Fruit fly (Drosophila melanogaster) whole organism, embryonic: ENCODE results near the gene rho-6.

ENCODE experiments used
- CG1024 ChIP-seq: fragments of 200-800 bp; sonication (Bioruptor generic); IDR thresholded peaks from 2 replicates; pipeline ENCODE4 v1.3.6; 2022; ENCODE audit warnings: missing biosample characterization, missing genetic modification characterization
- CG15696 ChIP-seq: fragments of 200-800 bp; sonication (Bioruptor generic); optimal IDR thresholded peaks from 2 replicates; lab custom pipeline; 2019; ENCODE audit warnings: missing biosample characterization, mild to moderate bottlenecking, missing genetic modification characterization, moderate library complexity
- CG18011 ChIP-seq: fragments of 200-800 bp; sonication (Bioruptor generic); optimal IDR thresholded peaks from 2 replicates; lab custom pipeline; 2017; ENCODE audit warnings: missing biosample characterization, missing genetic modification characterization, mild to moderate bottlenecking, moderate library complexity, missing genotype
- CG18764 ChIP-seq: fragments of 200-800 bp; sonication (Bioruptor generic); optimal IDR thresholded peaks from 3 replicates; lab custom pipeline; 2016; ENCODE audit warnings: missing biosample characterization, missing genetic modification characterization
- CG2202 ChIP-seq: fragments of 200-800 bp; sonication (Bioruptor generic); optimal IDR thresholded peaks from 2 replicates; lab custom pipeline; 2018; ENCODE audit warnings: missing biosample characterization, mild to moderate bottlenecking, missing genetic modification characterization
- CG8388 ChIP-seq: fragments of 200-800 bp; sonication (Bioruptor generic); optimal IDR thresholded peaks from 2 replicates; lab custom pipeline; 2019; ENCODE audit warnings: missing biosample characterization, mild to moderate bottlenecking, missing genetic modification characterization, moderate library complexity
- Camta ChIP-seq: fragments of 200-800 bp; sonication (Bioruptor generic); optimal IDR thresholded peaks from 2 replicates; lab custom pipeline; 2016; ENCODE audit warnings: missing biosample characterization, missing genetic modification characterization
- Dip2 ChIP-seq: fragments of 200-800 bp; sonication (Bioruptor generic); IDR thresholded peaks from 2 replicates; pipeline ENCODE4 v1.3.6; 2022; ENCODE audit warnings: missing biosample characterization, missing genetic modification characterization
- Doc3 ChIP-seq: fragments of 200-800 bp; sonication (Bioruptor generic); IDR thresholded peaks from 3 replicates; pipeline ENCODE4 v1.3.6; 2022; ENCODE audit warnings: missing biosample characterization, missing genetic modification characterization; ENCODE audit not compliant: partially characterized antibody
- hb ChIP-seq: fragments of 200-800 bp; sonication (Bioruptor generic); IDR thresholded peaks from 3 replicates; pipeline ENCODE4 v1.3.6; 2022; ENCODE audit warnings: missing biosample characterization, missing genetic modification characterization; ENCODE audit not compliant: partially characterized antibody
- seq ChIP-seq: fragments of 200-800 bp; sonication (Bioruptor generic); IDR thresholded peaks from 2 replicates; pipeline ENCODE4 v1.3.6; 2022; ENCODE audit warnings: missing biosample characterization, missing genetic modification characterization
- usp ChIP-seq: fragments of >200 bp; optimal IDR thresholded peaks from 2 replicates; lab custom pipeline; 2017; ENCODE audit warnings: missing biosample characterization, missing genetic modification characterization
- vnd ChIP-seq: fragments of 200-800 bp; sonication (Bioruptor generic); IDR thresholded peaks from 3 replicates; pipeline ENCODE4 v1.3.6; 2022; ENCODE audit warnings: missing biosample characterization, missing genetic modification characterization; ENCODE audit not compliant: partially characterized antibody

- TF ChIP-seq CG18764 (GFP tag; lab: Kevin White, UChicago) (no peak), CG18011 (GFP tag; lab: Kevin White, UChicago) (no peak), Doc3 (GFP tag; lab: Robert Waterston, UW) (no peak), Dip2 (GFP tag; lab: Robert Waterston, UW) (no peak), CG15696 (tag; lab: Kevin White, UChicago) (no peak), CG1024 (no peak), Camta (GFP tag; lab: Kevin White, UChicago) (no peak), vnd (GFP tag; lab: Robert Waterston, UW) (no peak), CG8388 (no peak), hb (no peak), usp (no peak), seq (GFP tag; lab: Robert Waterston, UW) (no peak), CG2202 (tag; lab: Kevin White, UChicago) (no peak)
These were observed 19.1 kb downstream of the rho-6 start, which contains the start of gene CG17211 for dm6 chr2L:12114159-12114558.
